Fruit fly (Drosophila melanogaster): ENCODE measurements around the gene Top2.

dm6 chr2L:19469751-19470150 lies 16.5 kb upstream of the Top2 start:
- TF ChIP-seq h (optimal IDR thresholded peaks at IDR 0.05) = no peak
- TF ChIP-seq insv (optimal IDR thresholded peaks at IDR 0.05) = no peak
- no peak for TF ChIP-seq psq (optimal IDR thresholded peaks at IDR 0.05)
- no peak for TF ChIP-seq ttk (optimal IDR thresholded peaks at IDR 0.05)
- no peak for TF ChIP-seq Myc (optimal IDR thresholded peaks at IDR 0.05)
